Fruit fly (Drosophila melanogaster) whole organism, prepupa: Measurements from ENCODE around the gene CG32075.
A peak's percentile ranks its signal among the peaks of the same experiment; 100 is the strongest.

Experiments
- Blimp-1 ChIP-seq: fragments of 200-800 bp; sonication (Bioruptor generic); optimal IDR thresholded peaks from 3 replicates; lab custom pipeline; 2017; ENCODE audit warnings: missing biosample characterization, missing genetic modification characterization, mild to moderate bottlenecking, moderate library complexity, missing genetic modification reagents
- CG10631 ChIP-seq: fragments of 200-800 bp; sonication (Bioruptor generic); optimal IDR thresholded peaks from 2 replicates; lab custom pipeline; 2016; ENCODE audit warnings: missing biosample characterization, missing genetic modification characterization
- CG11294 ChIP-seq: fragments of 200-800 bp; sonication (Bioruptor generic); IDR thresholded peaks from 2 replicates; pipeline ENCODE4 v1.3.6; 2022; ENCODE audit warnings: missing biosample characterization, missing genetic modification characterization
- CG11762 ChIP-seq: fragments of 200-800 bp; sonication (Bioruptor generic); optimal IDR thresholded peaks from 3 replicates; lab custom pipeline; 2016; ENCODE audit warnings: missing biosample characterization, missing genetic modification characterization; ENCODE audit not compliant: insufficient read depth
- CG1621 ChIP-seq: fragments of 200-800 bp; sonication (Bioruptor generic); optimal IDR thresholded peaks from 3 replicates; lab custom pipeline; 2018; ENCODE audit warnings: missing biosample characterization, mild to moderate bottlenecking, missing genetic modification characterization
- CG16779 ChIP-seq: fragments of 200-800 bp; sonication (Bioruptor generic); optimal IDR thresholded peaks from 3 replicates; lab custom pipeline; 2017; ENCODE audit warnings: missing biosample characterization, mild to moderate bottlenecking, missing genetic modification characterization
- CG32006 ChIP-seq: fragments of 200-800 bp; sonication (Bioruptor generic); optimal IDR thresholded peaks from 3 replicates; lab custom pipeline; 2017; ENCODE audit warnings: missing biosample characterization, mild to moderate bottlenecking, missing genetic modification characterization
- CG4318 ChIP-seq: fragments of 200-800 bp; sonication (Bioruptor generic); optimal IDR thresholded peaks from 3 replicates; lab custom pipeline; 2017; ENCODE audit warnings: missing biosample characterization, mild to moderate bottlenecking, missing genetic modification characterization
- CG6163 ChIP-seq: fragments of 200-800 bp; sonication (Bioruptor generic); IDR thresholded peaks from 3 replicates; pipeline ENCODE4 v1.3.6; 2022; ENCODE audit warnings: missing biosample characterization, missing genetic modification characterization
- CG6276 ChIP-seq: fragments of 200-800 bp; sonication (Bioruptor generic); optimal IDR thresholded peaks from 2 replicates; lab custom pipeline; 2017; ENCODE audit warnings: missing biosample characterization, mild to moderate bottlenecking, missing genetic modification characterization
- CG6792 ChIP-seq: fragments of 200-800 bp; sonication (Bioruptor generic); optimal IDR thresholded peaks from 3 replicates; lab custom pipeline; 2016; ENCODE audit warnings: missing biosample characterization, missing genetic modification characterization
- CG7368 ChIP-seq: fragments of 200-800 bp; sonication (Bioruptor generic); optimal IDR thresholded peaks from 3 replicates; lab custom pipeline; 2016; ENCODE audit warnings: missing biosample characterization, missing genetic modification characterization
- CG8119 ChIP-seq: fragments of 200-800 bp; sonication (Bioruptor generic); IDR thresholded peaks from 3 replicates; pipeline ENCODE4 v1.3.6; 2022; ENCODE audit warnings: missing biosample characterization, missing genetic modification characterization
- CG8632 ChIP-seq: fragments of 200-800 bp; sonication (Bioruptor generic); optimal IDR thresholded peaks from 3 replicates; lab custom pipeline; 2016; ENCODE audit warnings: missing biosample characterization, missing genetic modification characterization
- Eip75B ChIP-seq: fragments of 200-800 bp; sonication (Bioruptor generic); optimal IDR thresholded peaks from 3 replicates; lab custom pipeline; 2016; ENCODE audit warnings: missing biosample characterization, missing genetic modification characterization
- Eip78C ChIP-seq: fragments of 200-800 bp; sonication (Bioruptor generic); peaks from one replicate; lab custom pipeline; 2016; ENCODE audit warnings: missing biosample characterization, missing genetic modification characterization
- Hr4 ChIP-seq: fragments of 200-800 bp; sonication (Bioruptor generic); optimal IDR thresholded peaks from 3 replicates; lab custom pipeline; 2016; ENCODE audit warnings: missing biosample characterization, missing genetic modification characterization
- Met ChIP-seq: fragments of 200-800 bp; sonication (Bioruptor generic); optimal IDR thresholded peaks from 3 replicates; lab custom pipeline; 2016; ENCODE audit warnings: missing biosample characterization, missing genetic modification characterization
- OdsH ChIP-seq: fragments of 200-800 bp; sonication (Bioruptor generic); optimal IDR thresholded peaks from 3 replicates; lab custom pipeline; 2016; ENCODE audit warnings: missing biosample characterization, missing genetic modification characterization
- Smox ChIP-seq: fragments of 200-800 bp; sonication (Bioruptor generic); optimal IDR thresholded peaks from 3 replicates; lab custom pipeline; 2016; ENCODE audit warnings: missing biosample characterization, missing genetic modification characterization
- Sox15 ChIP-seq: fragments of 200-800 bp; sonication (Bioruptor generic); optimal IDR thresholded peaks from 3 replicates; lab custom pipeline; 2016; ENCODE audit warnings: missing biosample characterization, missing genetic modification characterization
- achi ChIP-seq: fragments of 200-800 bp; sonication (Bioruptor generic); optimal IDR thresholded peaks from 3 replicates; lab custom pipeline; 2016; ENCODE audit warnings: missing biosample characterization, missing genetic modification characterization
- acj6 ChIP-seq: fragments of 200-800 bp; sonication (Bioruptor generic); optimal IDR thresholded peaks from 3 replicates; lab custom pipeline; 2016; ENCODE audit warnings: missing biosample characterization, missing genetic modification characterization
- cyc ChIP-seq: fragments of 200-800 bp; sonication (Bioruptor generic); optimal IDR thresholded peaks from 3 replicates; lab custom pipeline; 2016; ENCODE audit warnings: missing biosample characterization, missing genetic modification characterization
- dac ChIP-seq: fragments of 200-800 bp; sonication (Bioruptor generic); optimal IDR thresholded peaks from 2 replicates; lab custom pipeline; 2017; ENCODE audit warnings: missing biosample characterization, mild to moderate bottlenecking, missing genetic modification characterization
- dsx ChIP-seq: fragments of 200-800 bp; optimal IDR thresholded peaks from 3 replicates; lab custom pipeline; 2019; ENCODE audit warnings: missing biosample characterization, mild to moderate bottlenecking, missing genetic modification characterization, moderate library complexity; ENCODE audit not compliant: poor library complexity, severe bottlenecking
- eg ChIP-seq: fragments of 200-800 bp; sonication (Bioruptor generic); IDR thresholded peaks from 3 replicates; pipeline ENCODE4 v1.3.6; 2022; ENCODE audit warnings: missing biosample characterization, missing genetic modification characterization
- esn ChIP-seq: fragments of 200-800 bp; sonication (Bioruptor generic); optimal IDR thresholded peaks from 2 replicates; lab custom pipeline; 2016; ENCODE audit warnings: missing biosample characterization, mild to moderate bottlenecking, missing genetic modification characterization, moderate library complexity
- fd59A ChIP-seq: fragments of 200-800 bp; sonication (Bioruptor generic); optimal IDR thresholded peaks from 2 replicates; lab custom pipeline; 2017; ENCODE audit warnings: missing biosample characterization, mild to moderate bottlenecking, missing genetic modification characterization, missing genetic modification reagents
- lz ChIP-seq: fragments of 200-800 bp; sonication (Bioruptor generic); optimal IDR thresholded peaks from 3 replicates; lab custom pipeline; 2016; ENCODE audit warnings: missing biosample characterization, missing genetic modification characterization
- pdm3 ChIP-seq: fragments of 200-800 bp; sonication (Bioruptor generic); optimal IDR thresholded peaks from 3 replicates; lab custom pipeline; 2016; ENCODE audit warnings: missing biosample characterization, missing genetic modification characterization
- ss ChIP-seq, 2 experiments: fragments of 200-800 bp; sonication (Bioruptor generic); optimal IDR thresholded peaks; 2 replicates in 1 of 2; 3 replicates in 1 of 2; lab custom pipeline; 2017 to 2018; ENCODE audit warnings: mild to moderate bottlenecking in 2 of 2, missing biosample characterization in 2 of 2, missing genetic modification characterization in 2 of 2, moderate library complexity in 1 of 2

The CG32075 gene

DNA sequence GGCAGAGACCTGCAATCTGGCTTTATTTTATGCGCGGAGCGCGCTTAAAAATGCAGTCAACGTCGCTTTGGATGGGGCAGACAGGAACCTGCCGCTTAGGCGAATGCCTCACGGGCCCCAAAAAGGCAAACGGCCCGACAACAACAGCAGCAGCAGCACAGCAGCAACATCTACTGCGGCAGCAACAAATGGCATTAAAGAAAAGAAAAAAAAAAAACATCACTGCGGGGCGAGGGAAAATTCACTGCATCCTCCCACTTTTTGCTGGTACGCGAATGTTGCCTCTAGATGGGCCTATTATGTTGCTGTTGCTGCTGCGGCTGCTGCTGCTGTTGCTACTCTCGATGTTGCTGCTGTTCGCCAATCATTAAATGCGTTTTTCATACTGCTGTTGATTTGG, 42.8 kb downstream of the CG32075 start (continued):
- TF ChIP-seq CG4318 (GFP tag; lab: Kevin White, UChicago) (no peak), cyc (GFP tag; lab: Kevin White, UChicago) (no peak), CG11294 (GFP tag; lab: Robert Waterston, UW) (no peak), Eip75B (GFP tag; lab: Kevin White, UChicago) (no peak), CG10631 (GFP tag; lab: Kevin White, UChicago) (no peak), Sox15 (GFP tag; lab: Kevin White, UChicago) (no peak), esn (no peak), CG8119 (GFP tag; lab: Robert Waterston, UW) (no peak), CG6276 (GFP tag; lab: Kevin White, UChicago) (no peak), ss (GFP tag; optimal IDR thresholded peaks at IDR 0.05; lab: Kevin White, UChicago) (peak in 1 of 2 experiments; percentile 34)
- TF ChIP-seq, all 60 proteins: peak for 6

DNA sequence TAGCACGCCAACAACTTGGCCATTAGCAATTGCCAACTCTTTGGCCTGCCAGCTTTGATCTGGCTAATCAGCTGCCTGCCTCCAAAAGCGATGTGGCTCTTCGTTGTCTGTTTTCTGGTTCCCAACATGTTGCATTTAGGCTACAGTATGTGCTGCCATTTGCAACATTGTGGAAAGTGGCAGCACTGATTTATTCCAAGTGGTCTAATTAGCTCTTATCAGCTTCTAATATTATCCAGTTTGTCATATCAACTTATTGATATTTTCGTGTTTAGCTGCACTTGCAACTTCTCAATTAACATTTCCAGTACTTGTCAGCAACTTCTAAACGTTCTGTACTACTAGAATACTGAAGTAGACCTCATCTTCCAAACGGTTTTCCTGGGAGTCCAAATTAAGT, 44.7 kb downstream of the CG32075 start:
- no peak for TF ChIP-seq eg (GFP tag; lab: Robert Waterston, UW)
- no peak for TF ChIP-seq CG7368 (GFP tag; lab: Kevin White, UChicago)
- no peak for TF ChIP-seq pdm3 (GFP tag; lab: Kevin White, UChicago)
- TF ChIP-seq CG11294 (GFP tag; lab: Robert Waterston, UW), result no peak
- no peak for TF ChIP-seq CG10631 (GFP tag; lab: Kevin White, UChicago)
- TF ChIP-seq OdsH (GFP tag; lab: Kevin White, UChicago), result no peak
- no peak for TF ChIP-seq fd59A (GFP tag; lab: Kevin White, UChicago)
- TF ChIP-seq achi (GFP tag; lab: Kevin White, UChicago), result no peak
- TF ChIP-seq CG16779 (tag; lab: Kevin White, UChicago), result no peak
- TF ChIP-seq Eip75B (GFP tag; lab: Kevin White, UChicago), result no peak
- no peak for TF ChIP-seq Smox
- TF ChIP-seq dac, result no peak
- no peak for TF ChIP-seq esn
- no peak for TF ChIP-seq CG6163

DNA sequence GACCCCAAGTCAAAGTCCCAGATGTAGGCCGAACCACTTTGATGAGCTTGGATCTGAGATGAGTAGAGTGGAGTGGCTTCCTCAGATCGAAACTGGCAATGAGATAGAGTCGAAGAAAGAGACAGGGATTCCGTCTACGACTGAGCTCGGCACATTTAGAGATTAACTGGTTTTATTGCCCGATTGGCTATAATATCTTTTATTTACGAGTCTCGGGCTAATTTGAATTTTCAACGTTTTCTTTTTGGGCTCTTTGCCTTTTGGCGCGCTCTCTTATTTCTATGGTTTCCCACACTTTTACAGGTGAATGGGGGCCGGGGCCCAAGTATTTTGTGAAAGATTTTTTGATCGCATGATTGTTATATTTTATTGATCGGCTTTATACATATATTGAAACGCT, 49.5 kb downstream of the CG32075 start:
- TF ChIP-seq acj6 (GFP tag; lab: Kevin White, UChicago) (no peak), Sox15 (GFP tag; lab: Kevin White, UChicago) (no peak), dsx (GFP tag; lab: Kevin White, UChicago) (no peak), CG8632 (no peak), Smox (no peak), CG4318 (GFP tag; lab: Kevin White, UChicago) (no peak), CG32006 (no peak), Eip78C (no peak), Hr4 (no peak), CG11762 (GFP tag; lab: Kevin White, UChicago) (no peak), CG1621 (no peak), CG6792 (GFP tag; lab: Kevin White, UChicago) (no peak), Eip75B (GFP tag; lab: Kevin White, UChicago) (no peak), Blimp-1 (GFP tag; lab: Kevin White, UChicago) (no peak), Met (GFP tag; lab: Kevin White, UChicago) (no peak), lz (GFP tag; lab: Kevin White, UChicago) (no peak)
